Worm (Caenorhabditis elegans): ENCODE data around the gene glt-6.

DNA sequence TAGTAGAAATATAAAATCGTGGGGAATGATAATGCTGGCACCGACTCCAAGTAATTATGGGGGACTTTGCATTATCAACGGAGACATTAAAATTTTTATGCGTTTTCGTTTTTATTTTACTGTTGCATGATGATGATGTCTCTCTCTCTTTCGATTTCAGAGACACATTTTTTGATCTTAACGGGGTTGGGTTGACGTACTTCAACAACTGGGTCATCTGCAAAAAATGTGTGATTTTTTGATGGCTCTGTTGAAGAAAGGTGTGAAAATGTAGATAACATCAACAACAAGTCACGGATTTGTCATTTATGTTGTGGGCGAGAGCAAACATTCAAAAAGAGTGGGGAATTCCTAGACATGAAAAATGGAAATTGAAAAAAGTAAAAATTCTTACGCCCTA is 2.1 kb upstream of the glt-6 start, which contains the start of gene F55G1.15:
- TF ChIP-seq unc-86 (tag; optimal IDR thresholded peaks at IDR 0.05) (no peak), tbx-2 (tag; optimal IDR thresholded peaks at IDR 0.05) (no peak), ama-1 (optimal IDR thresholded peaks at IDR 0.05) (no peak)

All from whole organism, late embryonic.